Worm (Caenorhabditis elegans) whole organism, L1 larva: ENCODE data around the gene unc-83.

ENCODE experiments used
- Y116A8C.19 ChIP-seq: sonication (generic microtip); optimal IDR thresholded peaks from 2 replicates; lab custom pipeline; 2016; ENCODE audit warnings: missing compliant biosample characterization, missing genetic modification characterization, borderline replicate concordance
- aha-1 ChIP-seq: fragments of 150-350 bp; optimal IDR thresholded peaks from 2 replicates; lab custom pipeline; 2014; ENCODE audit warnings: missing biosample characterization, missing genetic modification characterization
- aly-2 ChIP-seq: fragments of 150-350 bp; optimal IDR thresholded peaks from 2 replicates; lab custom pipeline; 2014; ENCODE audit warnings: missing biosample characterization, missing genetic modification characterization
- ama-1 ChIP-seq: fragments of 150-350 bp; optimal IDR thresholded peaks from 2 replicates; lab custom pipeline; 2014
- blmp-1 ChIP-seq: fragments of 150-350 bp; optimal IDR thresholded peaks from 2 replicates; lab custom pipeline; 2014; ENCODE audit warnings: missing biosample characterization, missing genetic modification characterization
- ceh-90 ChIP-seq: sonication (generic microtip); optimal IDR thresholded peaks from 2 replicates; lab custom pipeline; 2016; ENCODE audit warnings: missing genetic modification characterization, missing compliant biosample characterization
- dpl-1 ChIP-seq, 3 experiments: fragments of 150-350 bp in 2 of 3; sonication (generic microtip) in 1 of 3; optimal IDR thresholded peaks; 2 replicates each; lab custom pipeline; 2014 to 2017; ENCODE audit warnings: missing biosample characterization in 3 of 3, missing genetic modification characterization in 3 of 3, missing genetic modification reagents in 3 of 3
- efl-1 ChIP-seq, 4 experiments: fragments of 150-350 bp; optimal IDR thresholded peaks in 3 of 4; peaks in 1 of 4; 1 replicate in 1 of 4; 2 replicates in 3 of 4; lab custom pipeline; 2014; ENCODE audit warnings: missing biosample characterization in 2 of 4, missing genetic modification characterization in 2 of 4, missing genetic modification reagents in 2 of 4
- egl-13 ChIP-seq: sonication (generic microtip); optimal IDR thresholded peaks from 2 replicates; lab custom pipeline; 2016; ENCODE audit warnings: missing genotype, missing genetic modification reagents, missing genetic modification characterization, missing compliant biosample characterization
- egl-27 ChIP-seq, 2 experiments: fragments of 150-350 bp in 1 of 2; sonication (generic microtip); optimal IDR thresholded peaks; 3 replicates each; lab custom pipeline; 2017 to 2018; ENCODE audit warnings: missing biosample characterization in 2 of 2, missing genetic modification characterization in 2 of 2, missing genetic modification reagents in 2 of 2
- elt-2 ChIP-seq: sonication (generic microtip); optimal IDR thresholded peaks from 2 replicates; lab custom pipeline; 2016; ENCODE audit warnings: missing genetic modification characterization, mild to moderate bottlenecking, inconsistent platforms, missing compliant biosample characterization, missing genetic modification reagents
- elt-3 ChIP-seq, 6 experiments: fragments of 150-350 bp in 1 of 6; sonication (generic microtip); optimal IDR thresholded peaks; 2 replicates each; lab custom pipeline; 2017 to 2018; ENCODE audit warnings: missing biosample characterization in 6 of 6, missing genetic modification characterization in 6 of 6, inconsistent platforms in 1 of 6
- fkh-4 ChIP-seq: sonication (generic microtip); optimal IDR thresholded peaks from 2 replicates; lab custom pipeline; 2016; ENCODE audit warnings: missing compliant biosample characterization, missing genetic modification characterization, borderline replicate concordance
- fos-1 ChIP-seq: fragments of 150-350 bp; optimal IDR thresholded peaks from 2 replicates; lab custom pipeline; 2014; ENCODE audit warnings: missing biosample characterization, missing genetic modification characterization
- grh-1 ChIP-seq: fragments of 200-800 bp; sonication (Bioruptor generic); IDR thresholded peaks from 2 replicates; pipeline ENCODE4 v1.3.6; 2022; ENCODE audit warnings: missing genetic modification reagents, missing genetic modification characterization, missing compliant biosample characterization
- hlh-4 ChIP-seq: sonication (generic microtip); optimal IDR thresholded peaks from 2 replicates; lab custom pipeline; 2016; ENCODE audit warnings: mild to moderate bottlenecking, missing genetic modification characterization, missing compliant biosample characterization
- lin-13 ChIP-seq: fragments of 150-350 bp; optimal IDR thresholded peaks from 2 replicates; lab custom pipeline; 2014; ENCODE audit warnings: missing biosample characterization, missing genetic modification reagents, missing genetic modification characterization
- lin-14 ChIP-seq: fragments of 200-800 bp; sonication (Bioruptor generic); optimal IDR thresholded peaks from 2 replicates; lab custom pipeline; 2018; ENCODE audit warnings: mild to moderate bottlenecking, missing genetic modification characterization, moderate library complexity, missing compliant biosample characterization
- lin-35 ChIP-seq, 2 experiments: fragments of 150-350 bp; optimal IDR thresholded peaks; 2 replicates each; lab custom pipeline; 2014; ENCODE audit warnings: missing biosample characterization in 2 of 2, missing genetic modification characterization in 2 of 2, missing genetic modification reagents in 2 of 2
- lin-39 ChIP-seq: fragments of 150-350 bp; optimal IDR thresholded peaks from 2 replicates; lab custom pipeline; 2014; ENCODE audit warnings: missing biosample characterization, missing genetic modification reagents, missing genetic modification characterization
- lir-3 ChIP-seq: sonication (generic microtip); optimal IDR thresholded peaks from 2 replicates; lab custom pipeline; 2016; ENCODE audit warnings: mild to moderate bottlenecking, missing genetic modification characterization, moderate library complexity, missing compliant biosample characterization; ENCODE audit not compliant: poor library complexity
- lsy-2 ChIP-seq, 2 experiments: fragments of 150-350 bp; optimal IDR thresholded peaks; 2 replicates each; lab custom pipeline; 2014; ENCODE audit warnings: missing biosample characterization in 2 of 2, missing genetic modification characterization in 2 of 2
- mdl-1 ChIP-seq, 2 experiments: fragments of 150-350 bp; optimal IDR thresholded peaks; 2 replicates each; lab custom pipeline; 2014 to 2017; ENCODE audit warnings: missing biosample characterization in 2 of 2, missing genetic modification characterization in 2 of 2, inconsistent platforms in 1 of 2
- mep-1 ChIP-seq: fragments of 150-350 bp; optimal IDR thresholded peaks from 2 replicates; lab custom pipeline; 2014; ENCODE audit warnings: missing biosample characterization, missing genetic modification characterization
- nhr-11 ChIP-seq: fragments of 150-350 bp; optimal IDR thresholded peaks from 2 replicates; lab custom pipeline; 2014; ENCODE audit warnings: missing biosample characterization, missing genetic modification characterization
- nhr-237 ChIP-seq: fragments of 150-350 bp; optimal IDR thresholded peaks from 2 replicates; lab custom pipeline; 2014; ENCODE audit warnings: missing biosample characterization, missing genetic modification characterization
- nhr-28 ChIP-seq: fragments of 150-350 bp; optimal IDR thresholded peaks from 2 replicates; lab custom pipeline; 2014; ENCODE audit warnings: missing biosample characterization, missing genetic modification characterization
- nhr-71 ChIP-seq: sonication (generic microtip); optimal IDR thresholded peaks from 2 replicates; lab custom pipeline; 2016; ENCODE audit warnings: mild to moderate bottlenecking, missing genetic modification characterization, moderate library complexity, missing compliant biosample characterization
- nhr-84 ChIP-seq: sonication (generic microtip); optimal IDR thresholded peaks from 2 replicates; lab custom pipeline; 2017; ENCODE audit warnings: missing biosample characterization, missing genetic modification characterization
- pag-3 ChIP-seq: sonication (generic microtip); optimal IDR thresholded peaks from 2 replicates; lab custom pipeline; 2017; ENCODE audit warnings: missing genetic modification characterization, mild to moderate bottlenecking, missing compliant biosample characterization, antibody characterized with exemption, borderline replicate concordance; ENCODE audit not compliant: insufficient read depth
- pqm-1 ChIP-seq: sonication (generic microtip); optimal IDR thresholded peaks from 3 replicates; lab custom pipeline; 2017; ENCODE audit warnings: missing biosample characterization, missing genetic modification characterization
- rnt-1 ChIP-seq: sonication (generic microtip); optimal IDR thresholded peaks from 2 replicates; lab custom pipeline; 2016; ENCODE audit warnings: mild to moderate bottlenecking, missing genetic modification characterization, moderate library complexity, missing compliant biosample characterization
- tbx-2 ChIP-seq: sonication (generic microtip); optimal IDR thresholded peaks from 2 replicates; lab custom pipeline; 2016; ENCODE audit warnings: missing genetic modification characterization, missing compliant biosample characterization
- tlp-1 ChIP-seq: fragments of 150-350 bp; optimal IDR thresholded peaks from 2 replicates; lab custom pipeline; 2014; ENCODE audit warnings: missing biosample characterization, missing genetic modification characterization
- unc-30 ChIP-seq: sonication (generic microtip); optimal IDR thresholded peaks from 2 replicates; lab custom pipeline; 2017; ENCODE audit warnings: missing biosample characterization, missing genetic modification characterization
- vab-15 ChIP-seq: sonication (generic microtip); optimal IDR thresholded peaks from 2 replicates; lab custom pipeline; 2017; ENCODE audit warnings: missing genotype, mild to moderate bottlenecking, missing genetic modification characterization, missing compliant biosample characterization

unc-83 gene

DNA sequence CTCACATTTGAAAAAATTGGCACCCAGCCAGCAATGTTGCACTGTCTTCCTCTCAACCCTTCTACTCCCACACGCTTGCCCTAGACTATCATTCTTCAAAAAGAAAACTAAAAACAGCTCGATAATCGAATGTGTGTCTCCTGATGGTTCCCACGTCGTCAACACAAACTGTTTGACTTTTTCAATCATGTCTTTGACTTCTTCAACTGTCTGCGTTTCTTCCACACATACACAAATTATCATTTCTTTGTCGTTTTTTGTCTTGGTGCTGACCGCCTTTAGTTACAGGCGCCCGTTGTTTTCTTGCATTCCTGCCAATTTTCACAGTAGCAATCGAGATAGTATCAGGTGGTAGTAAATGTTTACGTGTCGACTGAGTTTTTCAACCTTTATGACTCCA is 2.3 kb upstream of the unc-83 start (continued):
- TF ChIP-seq lsy-2 (tag; optimal IDR thresholded peaks at IDR 0.05; lab: Kevin White, UChicago) (peak in 1 of 2 experiments; percentile 15), elt-3 (tag; optimal IDR thresholded peaks at IDR 0.05; lab: Kevin White, UChicago) (peak in 1 of 6 experiments; percentile 47), elt-2 (tag; lab: Kevin White, UChicago) (peak; percentile 24)

DNA sequence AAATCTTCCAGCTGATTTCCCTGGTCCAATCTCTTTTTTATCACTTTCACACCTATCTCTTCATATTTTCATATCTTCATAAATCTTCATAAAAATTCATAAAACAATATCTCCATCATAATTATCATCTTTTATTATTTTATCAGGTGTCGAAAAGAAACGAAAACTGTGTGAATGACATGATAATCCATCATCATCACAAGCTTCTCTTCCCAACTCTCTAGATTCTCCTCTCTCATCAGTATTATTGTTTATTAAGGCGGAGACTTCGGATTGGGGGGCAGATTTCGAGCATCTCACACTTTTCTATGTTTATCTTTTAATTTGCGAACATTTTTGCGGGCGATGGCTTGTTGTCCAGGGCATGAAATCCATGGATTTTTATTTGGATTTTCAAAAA is 627 bp upstream of the unc-83 start:
- TF ChIP-seq blmp-1 (tag; lab: Kevin White, UChicago) (peak; percentile 13), egl-13 (tag; lab: Kevin White, UChicago) (no peak)

DNA sequence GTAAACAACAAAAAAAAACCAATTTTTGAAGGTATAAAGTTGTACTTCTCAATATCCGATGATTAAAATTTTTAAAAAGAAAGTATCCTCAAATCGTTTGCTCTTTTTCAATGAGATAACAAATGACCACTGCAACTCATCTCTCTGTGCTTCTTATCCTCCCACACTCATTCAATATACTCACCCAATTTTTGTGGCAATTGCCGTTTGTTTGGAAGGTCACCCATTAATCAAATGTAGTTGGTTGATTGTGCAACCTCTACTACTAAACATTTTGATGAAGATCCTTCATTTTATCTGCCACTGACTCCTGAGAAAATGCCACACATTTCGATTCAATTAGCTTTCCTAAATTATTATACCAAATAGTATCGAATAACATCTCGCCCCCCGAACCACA is 2.8 kb downstream of the unc-83 start:
- no peak for TF ChIP-seq nhr-237 (tag; lab: Kevin White, UChicago)
- TF ChIP-seq rnt-1 (tag; lab: Kevin White, UChicago) = peak; percentile 76
- peak; percentile 22 for TF ChIP-seq nhr-71 (tag; lab: Kevin White, UChicago)
- peak; percentile 26 for TF ChIP-seq lin-39 (tag; lab: Kevin White, UChicago)
- TF ChIP-seq lsy-2 (tag; optimal IDR thresholded peaks at IDR 0.05; lab: Kevin White, UChicago) = peak in 1 of 2 experiments; percentile 12
- peak; percentile 96 for TF ChIP-seq pag-3
- TF ChIP-seq lin-14 = peak; percentile 69
- TF ChIP-seq mdl-1 (tag; optimal IDR thresholded peaks at IDR 0.05; lab: Kevin White, UChicago) = no peak

DNA sequence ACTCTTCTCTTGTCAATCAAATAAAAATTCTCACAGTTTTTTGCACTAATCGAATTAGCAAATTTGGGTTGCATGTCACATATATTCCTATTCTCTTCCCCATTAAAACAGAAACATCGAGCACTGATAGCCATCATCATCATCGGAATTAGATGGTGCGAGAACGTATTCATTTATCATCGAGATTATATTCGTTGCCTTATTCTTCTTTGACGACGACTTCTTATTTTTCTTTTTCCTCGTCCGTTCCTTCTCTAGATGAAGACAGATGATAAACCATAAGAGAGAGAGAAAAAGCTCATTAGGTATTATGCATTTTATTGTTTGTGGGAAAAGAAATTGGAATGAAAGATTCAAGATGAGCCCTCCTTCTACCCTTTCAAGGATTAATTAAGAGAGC is 6.3 kb downstream of the unc-83 start:
- no peak for TF ChIP-seq nhr-84 (tag; lab: Kevin White, UChicago)
- TF ChIP-seq tbx-2 = no peak
- no peak for TF ChIP-seq rnt-1 (tag; lab: Kevin White, UChicago)
- no peak for TF ChIP-seq unc-30 (tag; lab: Kevin White, UChicago)
- TF ChIP-seq, all 84 proteins: peak for 0

DNA sequence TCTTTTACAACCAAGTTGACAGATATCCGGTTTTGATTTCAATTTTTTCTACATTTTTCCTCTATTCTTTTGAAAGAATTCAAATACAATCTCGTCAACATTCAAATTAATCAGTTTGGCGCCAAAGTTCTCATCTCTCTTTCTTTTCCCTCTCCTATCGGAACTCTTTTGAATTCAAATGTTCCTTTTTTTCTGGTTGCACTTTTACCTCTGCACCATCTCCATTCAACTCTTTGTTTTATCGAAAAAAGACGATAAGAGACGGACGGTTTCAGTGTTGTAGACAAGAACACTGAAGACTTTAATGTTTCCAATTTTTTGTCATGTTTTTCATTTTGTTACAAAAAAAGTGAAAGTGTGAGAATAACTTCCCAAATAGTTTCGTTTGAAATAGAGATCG is 11.2 kb downstream of the unc-83 start:
- no peak for TF ChIP-seq nhr-28
- TF ChIP-seq aly-2 (tag; lab: Kevin White, UChicago) = no peak
- TF ChIP-seq lin-14 = no peak
- TF ChIP-seq ceh-90 (tag; lab: Kevin White, UChicago) = no peak
- TF ChIP-seq vab-15 (tag; lab: Kevin White, UChicago) = no peak
- TF ChIP-seq blmp-1 (tag; lab: Kevin White, UChicago) = peak; percentile 13
- no peak for TF ChIP-seq nhr-11 (tag; lab: Kevin White, UChicago)
- TF ChIP-seq pqm-1 (tag; lab: Kevin White, UChicago) = no peak
- no peak for TF ChIP-seq fos-1 (tag; lab: Kevin White, UChicago)
- TF ChIP-seq hlh-4 (tag; lab: Kevin White, UChicago) = no peak
- no peak for TF ChIP-seq aha-1 (tag; lab: Kevin White, UChicago)
- TF ChIP-seq lin-39 (tag; lab: Kevin White, UChicago) = no peak
- no peak for TF ChIP-seq grh-1 (GFP tag; lab: Robert Waterston, UW)
- peak in 1 of 2 experiments; percentile 0 for TF ChIP-seq efl-1 (optimal IDR thresholded peaks at IDR 0.05; lab: Kevin White, UChicago)
- peak; percentile 23 to 83 for TF ChIP-seq efl-1 (GFP tag; optimal IDR thresholded peaks at IDR 0.05 in 1 of 2; lab: Kevin White, UChicago)
- TF ChIP-seq Y116A8C.19 = no peak
- no peak for TF ChIP-seq tlp-1 (tag; lab: Kevin White, UChicago)
- TF ChIP-seq fkh-4 (tag; lab: Kevin White, UChicago) = no peak
- peak in 1 of 3 experiments; percentile 14 for TF ChIP-seq dpl-1 (GFP tag; optimal IDR thresholded peaks at IDR 0.05; lab: Kevin White, UChicago)
- no peak for TF ChIP-seq lin-35 (GFP tag; optimal IDR thresholded peaks at IDR 0.05; lab: Kevin White, UChicago)
- no peak for TF ChIP-seq ama-1 (lab: Kevin White, UChicago)
- TF ChIP-seq lir-3 (tag; lab: Kevin White, UChicago) = no peak
- TF ChIP-seq mep-1 (tag; lab: Kevin White, UChicago) = no peak
- TF ChIP-seq mdl-1 (tag; optimal IDR thresholded peaks at IDR 0.05; lab: Kevin White, UChicago) = no peak
- no peak for TF ChIP-seq nhr-71 (tag; lab: Kevin White, UChicago)
- TF ChIP-seq egl-27 (tag; optimal IDR thresholded peaks at IDR 0.05; lab: Kevin White, UChicago) = no peak
- TF ChIP-seq lin-13 (GFP tag; lab: Kevin White, UChicago) = no peak
